Fruit fly (Drosophila melanogaster) whole organism, embryonic: ENCODE measurements around the gene Or7a.

ENCODE experiments used
- Atf6 ChIP-seq: fragments of 200-800 bp; sonication (Bioruptor generic); IDR thresholded peaks from 2 replicates; pipeline ENCODE4 v1.3.6; 2022; ENCODE audit warnings: missing biosample characterization, missing genetic modification characterization
- Bdp1 ChIP-seq: fragments of 200-800 bp; sonication (Bioruptor generic); optimal IDR thresholded peaks from 3 replicates; lab custom pipeline; 2016; ENCODE audit warnings: missing biosample characterization, missing genetic modification characterization
- BtbVII ChIP-seq: fragments of 200-800 bp; sonication (Bioruptor generic); optimal IDR thresholded peaks from 3 replicates; lab custom pipeline; 2017; ENCODE audit warnings: missing biosample characterization, mild to moderate bottlenecking, missing genetic modification characterization
- CG1024 ChIP-seq: fragments of 200-800 bp; sonication (Bioruptor generic); IDR thresholded peaks from 2 replicates; pipeline ENCODE4 v1.3.6; 2022; ENCODE audit warnings: missing biosample characterization, missing genetic modification characterization
- CG11093 ChIP-seq: fragments of 200-800 bp; sonication (Bioruptor generic); IDR thresholded peaks from 3 replicates; pipeline ENCODE4 v1.3.6; 2022; ENCODE audit warnings: missing biosample characterization, missing genetic modification characterization
- CG11247 ChIP-seq: fragments of 200-800 bp; sonication (Bioruptor generic); IDR thresholded peaks from 2 replicates; pipeline ENCODE4 v1.3.6; 2022; ENCODE audit warnings: missing biosample characterization, missing genetic modification characterization
- CG12942 ChIP-seq: fragments of 200-800 bp; sonication (Bioruptor generic); optimal IDR thresholded peaks from 3 replicates; lab custom pipeline; 2016; ENCODE audit warnings: missing biosample characterization, missing genetic modification characterization
- CG13624 ChIP-seq: fragments of 200-800 bp; sonication (Bioruptor generic); optimal IDR thresholded peaks from 2 replicates; lab custom pipeline; 2016; ENCODE audit warnings: missing biosample characterization, missing genetic modification characterization
- CG14965 ChIP-seq: fragments of 200-800 bp; sonication (Bioruptor generic); optimal IDR thresholded peaks from 2 replicates; lab custom pipeline; 2016; ENCODE audit warnings: missing biosample characterization, missing genetic modification characterization, borderline replicate concordance
- CG15073 ChIP-seq: fragments of 200-800 bp; sonication (Bioruptor generic); optimal IDR thresholded peaks from 2 replicates; lab custom pipeline; 2016; ENCODE audit warnings: missing biosample characterization, missing genetic modification characterization
- CG17361 ChIP-seq: fragments of 200-800 bp; sonication (Bioruptor generic); IDR thresholded peaks from 3 replicates; pipeline ENCODE4 v1.3.6; 2022; ENCODE audit warnings: missing biosample characterization, missing genetic modification characterization
- CG31365 ChIP-seq: fragments of 200-800 bp; sonication (Bioruptor generic); optimal IDR thresholded peaks from 2 replicates; lab custom pipeline; 2018; ENCODE audit warnings: missing biosample characterization, mild to moderate bottlenecking, missing genetic modification characterization
- CG3163 ChIP-seq: fragments of 200-800 bp; sonication (Bioruptor generic); optimal IDR thresholded peaks from 3 replicates; lab custom pipeline; 2016; ENCODE audit warnings: missing biosample characterization, missing genetic modification characterization
- CG32772 ChIP-seq: fragments of 200-800 bp; sonication (Bioruptor generic); IDR thresholded peaks from 2 replicates; pipeline ENCODE4 v1.3.6; 2022; ENCODE audit warnings: missing biosample characterization, missing genetic modification characterization
- CG33213 ChIP-seq: fragments of 200-800 bp; sonication (Bioruptor generic); optimal IDR thresholded peaks from 3 replicates; lab custom pipeline; 2016; ENCODE audit warnings: missing biosample characterization, missing genetic modification characterization
- CG3726 ChIP-seq: fragments of 200-800 bp; sonication (Bioruptor generic); IDR thresholded peaks from 3 replicates; pipeline ENCODE4, ENCODE4 v1.3.6; 2022; ENCODE audit warnings: missing biosample characterization, missing genetic modification characterization
- CG6854 ChIP-seq: fragments of 200-800 bp; sonication (Bioruptor generic); optimal IDR thresholded peaks from 3 replicates; lab custom pipeline; 2017; ENCODE audit warnings: missing biosample characterization, mild to moderate bottlenecking, missing genetic modification characterization
- CG7928 ChIP-seq: fragments of 200-800 bp; sonication (Bioruptor generic); optimal IDR thresholded peaks from 2 replicates; lab custom pipeline; 2017; ENCODE audit warnings: missing biosample characterization, mild to moderate bottlenecking, missing genetic modification characterization
- CG7987 ChIP-seq: fragments of 200-800 bp; sonication (Bioruptor generic); optimal IDR thresholded peaks from 2 replicates; lab custom pipeline; 2018; ENCODE audit warnings: missing biosample characterization, mild to moderate bottlenecking, missing genetic modification characterization, moderate library complexity
- CG8388 ChIP-seq: fragments of 200-800 bp; sonication (Bioruptor generic); optimal IDR thresholded peaks from 2 replicates; lab custom pipeline; 2019; ENCODE audit warnings: missing biosample characterization, mild to moderate bottlenecking, missing genetic modification characterization, moderate library complexity
- CG9215 ChIP-seq: fragments of 200-800 bp; sonication (Bioruptor generic); IDR thresholded peaks from 2 replicates; pipeline ENCODE4 v1.3.6; 2022; ENCODE audit warnings: missing biosample characterization, missing genetic modification characterization
- CkIIα-i1 ChIP-seq: fragments of 200-800 bp; sonication (Bioruptor generic); IDR thresholded peaks from 2 replicates; pipeline ENCODE4 v1.3.6; 2022; ENCODE audit warnings: missing biosample characterization, missing genetic modification characterization
- Dad ChIP-seq: fragments of 200-800 bp; sonication (Bioruptor generic); optimal IDR thresholded peaks from 3 replicates; lab custom pipeline; 2016; ENCODE audit warnings: missing biosample characterization, missing genetic modification characterization
- ERR ChIP-seq: fragments of 200-800 bp; sonication (Bioruptor generic); optimal IDR thresholded peaks from 2 replicates; lab custom pipeline; 2016; ENCODE audit warnings: missing biosample characterization, missing genetic modification characterization
- Ets65A ChIP-seq: fragments of 200-800 bp; sonication (Bioruptor generic); peaks from one replicate; lab custom pipeline; 2016; ENCODE audit warnings: missing biosample characterization, missing genetic modification characterization
- Ets97D ChIP-seq: fragments of 200-800 bp; sonication (Bioruptor generic); optimal IDR thresholded peaks from 3 replicates; lab custom pipeline; 2016; ENCODE audit warnings: missing biosample characterization, missing genetic modification characterization
- HHEX ChIP-seq: fragments of 200-800 bp; sonication (Bioruptor generic); optimal IDR thresholded peaks from 3 replicates; lab custom pipeline; 2017; ENCODE audit warnings: missing biosample characterization, mild to moderate bottlenecking, missing genetic modification characterization, missing genetic modification reagents
- Hr78 ChIP-seq, 2 experiments: fragments of 200-800 bp in 1 of 2; fragments of >200 bp in 1 of 2; sonication (Bioruptor generic) in 1 of 2; optimal IDR thresholded peaks; 2 replicates each; lab custom pipeline; 2017 to 2019; ENCODE audit warnings: missing biosample characterization in 2 of 2, missing genetic modification characterization in 2 of 2, mild to moderate bottlenecking in 1 of 2, moderate library complexity in 1 of 2
- Max ChIP-seq: fragments of 200-800 bp; sonication (Bioruptor generic); optimal IDR thresholded peaks from 2 replicates; lab custom pipeline; 2016; ENCODE audit warnings: missing biosample characterization, mild to moderate bottlenecking, missing genetic modification characterization
- Pdp1 ChIP-seq, 2 experiments: fragments of 200-800 bp; sonication (Bioruptor generic); optimal IDR thresholded peaks; 3 replicates each; lab custom pipeline; 2016; ENCODE audit warnings: missing biosample characterization in 2 of 2, missing genetic modification characterization in 2 of 2, mild to moderate bottlenecking in 1 of 2, moderate library complexity in 1 of 2
- Rx ChIP-seq: fragments of 200-800 bp; sonication (Bioruptor generic); IDR thresholded peaks from 2 replicates; pipeline ENCODE4 v1.3.6; 2022; ENCODE audit warnings: missing biosample characterization, missing genetic modification characterization
- Six4 ChIP-seq: fragments of 200-800 bp; sonication (Bioruptor generic); optimal IDR thresholded peaks from 2 replicates; lab custom pipeline; 2016; ENCODE audit warnings: missing biosample characterization, missing genetic modification characterization
- Taf1 ChIP-seq: fragments of 200-800 bp; sonication (Bioruptor generic); IDR thresholded peaks from 2 replicates; pipeline ENCODE4 v1.3.6; 2022; ENCODE audit warnings: missing biosample characterization, missing genetic modification characterization
- ac ChIP-seq: fragments of 200-800 bp; sonication (Bioruptor generic); optimal IDR thresholded peaks from 3 replicates; lab custom pipeline; 2017; ENCODE audit warnings: missing biosample characterization, mild to moderate bottlenecking, missing genetic modification characterization
- bab2 ChIP-seq: fragments of 200-800 bp; sonication (Bioruptor generic); optimal IDR thresholded peaks from 2 replicates; lab custom pipeline; 2016; ENCODE audit warnings: missing biosample characterization, missing genetic modification characterization
- bigmax ChIP-seq: fragments of 200-800 bp; sonication (Bioruptor generic); optimal IDR thresholded peaks from 2 replicates; lab custom pipeline; 2018; ENCODE audit warnings: missing biosample characterization, mild to moderate bottlenecking, missing genetic modification characterization
- crp ChIP-seq, 2 experiments: fragments of 200-800 bp; sonication (Bioruptor generic); optimal IDR thresholded peaks; 2 replicates in 1 of 2; 3 replicates in 1 of 2; lab custom pipeline; 2017; ENCODE audit warnings: missing biosample characterization in 2 of 2, missing genetic modification characterization in 2 of 2, mild to moderate bottlenecking in 1 of 2, moderate library complexity in 1 of 2
- dm ChIP-seq: fragments of 200-800 bp; sonication (Bioruptor generic); optimal IDR thresholded peaks from 3 replicates; lab custom pipeline; 2016; ENCODE audit warnings: missing biosample characterization, missing genetic modification characterization
- dysf ChIP-seq: fragments of 200-800 bp; sonication (Bioruptor generic); IDR thresholded peaks from 3 replicates; pipeline ENCODE4 v1.3.6; 2022; ENCODE audit warnings: missing biosample characterization, missing genetic modification characterization
- ewg ChIP-seq: fragments of 200-800 bp; sonication (Bioruptor generic); optimal IDR thresholded peaks from 3 replicates; lab custom pipeline; 2017; ENCODE audit warnings: mild to moderate bottlenecking, missing biosample characterization, missing genetic modification reagents, missing genetic modification characterization
- grn ChIP-seq: fragments of 200-800 bp; sonication (Bioruptor generic); optimal IDR thresholded peaks from 3 replicates; lab custom pipeline; 2017; ENCODE audit warnings: missing biosample characterization, missing genetic modification characterization
- ham ChIP-seq: fragments of 200-800 bp; sonication (Bioruptor generic); IDR thresholded peaks from 2 replicates; pipeline ENCODE4 v1.3.6; 2022; ENCODE audit warnings: missing biosample characterization, missing genetic modification characterization
- mirr ChIP-seq: fragments of 200-800 bp; sonication (Bioruptor generic); optimal IDR thresholded peaks from 3 replicates; lab custom pipeline; 2018; ENCODE audit warnings: missing biosample characterization, mild to moderate bottlenecking, missing genetic modification characterization
- nerfin-2 ChIP-seq: fragments of 200-800 bp; sonication (Bioruptor generic); IDR thresholded peaks from 2 replicates; pipeline ENCODE4 v1.3.6; 2022; ENCODE audit warnings: missing biosample characterization, missing genetic modification characterization; ENCODE audit not compliant: partially characterized antibody
- nom ChIP-seq: fragments of 200-800 bp; sonication (Bioruptor generic); optimal IDR thresholded peaks from 2 replicates; lab custom pipeline; 2017; ENCODE audit warnings: missing biosample characterization, missing genetic modification characterization, mild to moderate bottlenecking, moderate library complexity, missing genetic modification reagents
- org-1 ChIP-seq: fragments of 200-800 bp; sonication (Bioruptor generic); optimal IDR thresholded peaks from 2 replicates; lab custom pipeline; 2017; ENCODE audit warnings: missing biosample characterization, missing genetic modification characterization
- pita ChIP-seq: fragments of 200-800 bp; sonication (Bioruptor generic); optimal IDR thresholded peaks from 2 replicates; lab custom pipeline; 2017; ENCODE audit warnings: missing biosample characterization, mild to moderate bottlenecking, missing genetic modification characterization
- psq ChIP-seq: fragments of 200-800 bp; sonication (Bioruptor generic); optimal IDR thresholded peaks from 2 replicates; lab custom pipeline; 2017; ENCODE audit warnings: missing biosample characterization, missing genetic modification characterization
- sens ChIP-seq: fragments of 200-800 bp; sonication (Bioruptor generic); peaks from one replicate; lab custom pipeline; 2016; ENCODE audit warnings: missing biosample characterization, missing genetic modification characterization
- sisA ChIP-seq: fragments of 200-800 bp; sonication (Bioruptor generic); IDR thresholded peaks from 2 replicates; pipeline ENCODE4 v1.3.6; 2022; ENCODE audit warnings: missing biosample characterization, missing genetic modification characterization
- so ChIP-seq: fragments of 200-800 bp; sonication (Bioruptor generic); IDR thresholded peaks from 3 replicates; pipeline ENCODE4 v1.3.6; 2022; ENCODE audit warnings: missing biosample characterization, missing genetic modification characterization

Or7a gene

DNA sequence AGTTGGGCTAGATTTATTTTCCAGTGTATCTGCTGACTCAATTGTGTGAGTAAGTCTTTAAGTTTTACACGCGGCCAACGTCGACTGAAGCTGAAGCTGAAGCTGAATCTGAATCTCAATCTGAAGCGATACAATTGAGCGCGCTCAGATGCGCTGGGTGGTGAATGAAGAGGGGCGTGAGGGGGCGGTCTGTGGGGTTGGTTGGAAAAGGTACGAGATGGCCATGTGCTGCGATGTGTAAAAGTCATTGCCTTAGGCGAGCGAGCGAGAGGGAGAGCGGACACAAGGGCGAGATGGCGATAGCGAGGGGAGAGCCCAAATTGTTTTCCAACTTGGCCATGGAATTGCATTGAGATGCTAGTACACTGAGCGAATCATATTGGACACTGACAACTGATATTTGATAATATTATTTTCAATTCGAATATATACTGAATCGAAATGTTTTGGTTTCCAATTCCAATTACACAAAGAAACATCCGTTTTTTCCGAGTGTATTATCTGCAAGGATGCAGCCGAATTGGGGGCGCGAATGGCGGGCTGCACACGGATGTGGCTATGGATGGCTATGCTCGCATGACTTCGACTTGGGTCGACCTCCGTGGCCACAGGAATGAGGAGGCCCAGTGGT lies 31.2 kb upstream of the Or7a start (continued):
- TF ChIP-seq bab2 (GFP tag; lab: Kevin White, UChicago) (no peak), mirr (GFP tag; lab: Kevin White, UChicago) (no peak), nerfin-2 (GFP tag; lab: Robert Waterston, UW) (no peak), CG12942 (GFP tag; lab: Kevin White, UChicago) (no peak), so (0 out of 3 replicates have a peak, but pooled peaks have one; percentile 28), Pdp1 (GFP tag; optimal IDR thresholded peaks at IDR 0.05; lab: Kevin White, UChicago) (peak; percentile 25 to 38), ewg (GFP tag; lab: Kevin White, UChicago) (peak; percentile 23), CG11247 (GFP tag; lab: Robert Waterston, UW) (0 out of 2 replicates have a peak, but pooled peaks have one; percentile 18), CG1024 (GFP tag; lab: Robert Waterston, UW) (no peak), Atf6 (GFP tag; lab: Robert Waterston, UW) (peak; percentile 48; the same call in 1 of the 2 replicates), CG15073 (no peak), Taf1 (GFP tag; lab: Robert Waterston, UW) (no peak), CkIIα-i1 (GFP tag; lab: Robert Waterston, UW) (no peak), crp (GFP tag; optimal IDR thresholded peaks at IDR 0.05; lab: Kevin White, UChicago) (no peak), CG11093 (GFP tag; lab: Robert Waterston, UW) (peak; percentile 57; the same call in 1 of the 3 replicates), CG8388 (peak; percentile 47), CG31365 (tag; lab: Kevin White, UChicago) (no peak), CG13624 (GFP tag; lab: Kevin White, UChicago) (no peak), ERR (GFP tag; lab: Kevin White, UChicago) (no peak), BtbVII (GFP tag; lab: Kevin White, UChicago) (no peak), Six4 (no peak), org-1 (GFP tag; lab: Kevin White, UChicago) (peak; percentile 6), CG3726 (GFP tag; lab: Robert Waterston, UW) (0 out of 3 replicates have a peak, but pooled peaks have one; percentile 22), Hr78 (GFP tag; optimal IDR thresholded peaks at IDR 0.05; lab: Kevin White, UChicago) (no peak), dysf (GFP tag; lab: Robert Waterston, UW) (peak; percentile 74), HHEX (GFP tag; lab: Kevin White, UChicago) (no peak), CG3163 (GFP tag; lab: Kevin White, UChicago) (no peak), ac (GFP tag; lab: Kevin White, UChicago) (no peak), bigmax (no peak), sens (GFP tag; lab: Kevin White, UChicago) (peak; percentile 87), Ets65A (peak; percentile 94), pita (GFP tag; lab: Kevin White, UChicago) (no peak), Max (GFP tag; lab: Kevin White, UChicago) (no peak), CG7987 (no peak), Bdp1 (GFP tag; lab: Kevin White, UChicago) (no peak), CG7928 (GFP tag; lab: Kevin White, UChicago) (no peak), CG32772 (peak; percentile 54; the same call in 1 of the 2 replicates), sisA (GFP tag; lab: Robert Waterston, UW) (peak; percentile 68), nom (GFP tag; lab: Kevin White, UChicago) (peak; percentile 29), Dad (GFP tag; lab: Kevin White, UChicago) (no peak), CG17361 (GFP tag; lab: Robert Waterston, UW) (no peak), CG6854 (GFP tag; lab: Kevin White, UChicago) (no peak), CG14965 (no peak), psq (GFP tag; lab: Kevin White, UChicago) (no peak), grn (GFP tag; lab: Kevin White, UChicago) (no peak), dm (no peak), ham (no peak), Rx (GFP tag; lab: Robert Waterston, UW) (peak; percentile 49), CG9215 (GFP tag; lab: Robert Waterston, UW) (no peak), Ets97D (no peak), CG33213 (GFP tag; lab: Kevin White, UChicago) (no peak)
